Worm (Caenorhabditis elegans): ENCODE data around the gene srh-201.
A peak's percentile ranks its signal among the peaks of the same experiment; 100 is the strongest.

Gene srh-201

DNA sequence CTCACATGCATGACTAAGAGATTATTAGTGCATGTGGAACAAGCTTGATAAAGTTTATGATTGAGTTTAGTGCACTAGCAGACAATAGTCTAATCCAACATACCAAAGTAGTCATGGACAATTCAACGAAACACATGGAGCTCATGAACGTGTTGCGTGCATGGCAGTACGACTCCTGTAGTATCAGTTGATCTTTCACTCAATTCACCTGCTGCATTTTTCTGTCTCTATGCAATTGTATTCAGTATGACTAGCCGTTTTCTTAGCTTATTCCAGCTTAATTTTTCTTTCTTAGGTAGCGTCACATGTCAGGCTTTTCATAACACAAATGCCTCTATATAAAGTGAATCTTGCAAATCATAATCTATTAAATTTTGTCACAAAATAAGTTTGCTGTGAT, 10.4 kb downstream of the srh-201 start, which contains the start of gene srx-1:
Gene srx-1, plus strand, starts transcription at position 382 of the 400 bp plus-strand sequence.
- TF ChIP-seq unc-62 (GFP tag; optimal IDR thresholded peaks at IDR 0.05 in 1 of 2) (peak in 1 of 2 experiments; percentile 98), unc-62 (tag; optimal IDR thresholded peaks at IDR 0.05) (no peak), mdt-29 (GFP tag; IDR thresholded peaks at IDR 0.05) (no peak)

DNA sequence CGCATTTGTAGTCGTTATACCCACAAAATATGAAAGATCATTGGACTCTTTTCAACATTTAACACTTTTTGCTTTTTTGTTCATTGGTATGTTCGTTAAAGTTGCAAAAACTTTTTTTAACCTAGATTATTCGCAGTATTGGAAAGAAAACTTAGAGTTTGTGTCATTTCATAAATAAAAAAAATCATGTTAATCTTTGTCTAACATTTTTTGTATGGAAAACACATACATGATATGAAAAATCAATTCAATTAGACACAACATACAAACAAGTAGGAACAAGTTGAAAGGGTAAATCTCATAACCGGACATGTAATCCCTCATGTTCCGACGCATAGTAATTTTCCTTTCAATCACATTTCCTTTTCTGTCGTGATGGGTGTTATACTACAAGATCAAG, 12.5 kb downstream of the srh-201 start, which contains the start of gene F59E11.2:
Gene F59E11.2, plus strand, starts transcription at position 301 of the 400 bp plus-strand sequence.
- TF ChIP-seq Y105C5A.15 (GFP tag; IDR thresholded peaks at IDR 0.05) (no peak), zfp-3 (GFP tag; conservative IDR thresholded peaks at IDR 0.05) (no peak)

DNA sequence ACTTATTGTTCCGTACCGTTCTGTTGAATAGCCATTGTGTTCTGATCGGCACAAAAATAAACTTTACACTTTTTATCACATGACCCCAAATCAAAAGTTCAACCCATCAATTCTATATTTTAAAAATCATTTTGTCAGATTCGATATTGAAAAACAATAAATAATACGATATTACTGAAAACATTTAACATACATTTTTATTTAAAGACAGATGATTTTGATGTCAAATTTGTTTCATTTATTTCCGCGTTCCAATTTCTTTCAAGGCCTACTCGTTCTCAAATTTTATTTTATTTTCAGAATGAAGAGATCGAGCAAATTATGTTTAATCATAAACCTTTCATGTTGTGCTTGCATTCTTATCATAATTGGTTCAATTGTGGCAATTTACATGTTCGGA, 18.9 kb downstream of the srh-201 start, which contains the start of gene F59E11.5:
Gene F59E11.5, plus strand, starts transcription at position 301 of the 400 bp plus-strand sequence.
- TF ChIP-seq duxl-1 (tag; optimal IDR thresholded peaks at IDR 0.05; ENCODE audit: poor library complexity) (no peak), lsy-2 (tag; optimal IDR thresholded peaks at IDR 0.05) (no peak), ceh-62 (tag; optimal IDR thresholded peaks at IDR 0.05) (no peak), nhr-48 (tag; optimal IDR thresholded peaks at IDR 0.05) (no peak), F10B5.3 (tag; optimal IDR thresholded peaks at IDR 0.05) (no peak), ces-1 (GFP tag; optimal IDR thresholded peaks at IDR 0.05) (no peak), F49E8.2 (tag; optimal IDR thresholded peaks at IDR 0.05; ENCODE audit: borderline replicate concordance) (no peak), D1046.2 (GFP tag; IDR thresholded peaks at IDR 0.05) (no peak), lim-7 (GFP tag; IDR thresholded peaks at IDR 0.05) (no peak)

DNA sequence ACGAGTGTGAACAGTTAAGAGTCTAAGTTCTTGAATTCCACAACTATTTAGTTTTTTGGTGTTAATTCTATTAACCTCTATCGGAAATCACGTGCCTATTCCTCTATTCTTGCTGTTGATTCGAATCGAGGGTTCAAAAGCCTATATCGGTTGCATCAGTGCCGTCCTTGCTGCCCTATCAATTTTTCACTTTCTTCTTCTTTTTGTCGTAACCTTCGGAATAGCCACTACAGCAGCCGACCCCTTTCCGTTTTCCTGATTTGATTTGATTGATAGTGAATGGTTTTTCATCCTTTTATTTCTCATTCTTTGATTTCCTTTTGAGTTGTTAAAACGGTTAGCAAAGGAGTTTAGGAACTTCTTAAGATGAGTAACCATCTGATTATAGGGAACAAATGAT, 19.4 kb downstream of the srh-201 start:
- peak in 1 of 2 experiments; percentile 33 for TF ChIP-seq unc-62 (GFP tag; optimal IDR thresholded peaks at IDR 0.05 in 1 of 2)
- no peak for TF ChIP-seq unc-62 (tag; optimal IDR thresholded peaks at IDR 0.05)
- no peak for TF ChIP-seq ztf-11 (tag; optimal IDR thresholded peaks at IDR 0.05)
- no peak for TF ChIP-seq dmd-6 (GFP tag; IDR thresholded peaks at IDR 0.05)
- TF ChIP-seq ceh-82 (tag; optimal IDR thresholded peaks at IDR 0.05) = no peak
- TF ChIP-seq mdl-1 (tag; optimal IDR thresholded peaks at IDR 0.05) = peak in 1 of 2 experiments; percentile 54
- peak; percentile 36 for TF ChIP-seq aha-1 (tag)
- TF ChIP-seq nhr-76 (tag; optimal IDR thresholded peaks at IDR 0.05) = no peak
- no peak for TF ChIP-seq php-3 (GFP tag; IDR thresholded peaks at IDR 0.05)
- TF ChIP-seq ztf-7 (tag; optimal IDR thresholded peaks at IDR 0.05) = no peak
- no peak for TF ChIP-seq zfp-2 (tag; optimal IDR thresholded peaks at IDR 0.05)
- peak; percentile 39 for TF ChIP-seq nhr-28 (tag; optimal IDR thresholded peaks at IDR 0.05)

DNA sequence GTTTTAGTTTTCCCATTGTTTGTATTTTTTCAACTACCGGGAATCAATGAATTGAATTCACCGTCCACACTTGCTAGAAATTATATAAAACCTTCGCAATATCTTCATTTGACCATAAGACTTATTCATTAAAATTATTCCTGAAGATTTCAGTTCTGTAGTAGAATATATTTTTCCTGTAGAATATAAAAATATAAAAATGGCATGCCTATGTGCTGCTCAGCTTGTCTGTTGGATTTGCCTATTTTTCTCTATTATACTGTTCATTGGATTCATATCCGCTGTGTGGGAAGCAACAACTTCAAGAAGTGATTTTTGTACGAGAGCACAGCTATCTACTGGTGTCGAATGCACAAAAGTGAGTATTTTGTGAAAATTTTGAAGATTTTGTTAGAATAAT, 22.0 kb downstream of the srh-201 start, which contains the start of gene F59E11.6:
Gene F59E11.6, plus strand, starts transcription at position 111 of the 400 bp plus-strand sequence.
- TF ChIP-seq aha-1 (tag) (peak; percentile 89), ceh-20 (GFP tag; IDR thresholded peaks at IDR 0.05) (no peak), lim-7 (GFP tag; IDR thresholded peaks at IDR 0.05) (no peak)

- TF ChIP-seq ceh-82 (tag; optimal IDR thresholded peaks at IDR 0.05) (no peak), vab-7 (GFP tag; IDR thresholded peaks at IDR 0.05) (no peak)
Measured at ce11 chrV:8990194-8990649, 23.4 kb downstream of the srh-201 start, which contains the start of gene F59E11.7. Gene F59E11.7, plus strand, starts transcription at chrV:8990244.

DNA sequence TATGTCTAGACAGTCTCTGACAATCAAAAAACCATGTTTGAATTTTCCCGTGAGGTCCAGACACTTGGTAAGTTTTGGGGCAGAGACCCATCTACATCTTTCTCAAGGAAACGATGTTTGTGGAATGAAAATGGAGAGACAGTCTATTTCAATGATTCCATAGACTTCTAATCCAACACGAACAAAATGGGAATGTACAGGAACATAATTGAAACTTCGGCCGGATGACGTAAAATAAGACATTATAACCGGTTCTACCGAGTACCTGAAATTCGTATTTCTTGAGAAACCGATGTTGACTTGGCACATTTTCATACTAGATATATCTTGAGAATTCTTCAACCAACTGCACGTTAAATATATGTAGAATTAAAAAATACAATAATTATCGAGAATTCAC, 25.6 kb downstream of the srh-201 start, which contains the start of gene str-87:
Gene str-87, minus strand, starts transcription at position 101 of the 400 bp plus-strand sequence.
- no peak for TF ChIP-seq ceh-32 (tag; optimal IDR thresholded peaks at IDR 0.05; ENCODE audit: poor library complexity)
- no peak for TF ChIP-seq mdt-29 (GFP tag; IDR thresholded peaks at IDR 0.05)
- TF ChIP-seq snpc-4 (tag; optimal IDR thresholded peaks at IDR 0.05) = no peak
- no peak for TF ChIP-seq Y5F2A.4 (GFP tag; optimal IDR thresholded peaks at IDR 0.05)
- no peak for TF ChIP-seq zfp-2 (tag; optimal IDR thresholded peaks at IDR 0.05)
- no peak for TF ChIP-seq Y105C5A.15 (GFP tag; IDR thresholded peaks at IDR 0.05)
- no peak for TF ChIP-seq egl-27 (tag; optimal IDR thresholded peaks at IDR 0.05)
- TF ChIP-seq tra-1 (GFP tag; IDR thresholded peaks at IDR 0.05) = no peak
- TF ChIP-seq ces-1 (GFP tag; optimal IDR thresholded peaks at IDR 0.05) = no peak
- no peak for TF ChIP-seq lin-1 (GFP tag; IDR thresholded peaks at IDR 0.05)
- no peak for TF ChIP-seq lin-13 (GFP tag; optimal IDR thresholded peaks at IDR 0.05)
- no peak for TF ChIP-seq mes-2 (tag; optimal IDR thresholded peaks at IDR 0.05; ENCODE audit: poor library complexity, severe bottlenecking)
- no peak for TF ChIP-seq lim-7 (GFP tag; IDR thresholded peaks at IDR 0.05)
- no peak for TF ChIP-seq daf-12 (tag; optimal IDR thresholded peaks at IDR 0.05)

Measured in whole organism, L4 larva.